Worm (Caenorhabditis elegans) whole organism, young adult: ENCODE data around the gene frg-1.

Experiments used
- attf-6 ChIP-seq: fragments of 200-800 bp; sonication (Bioruptor generic); IDR thresholded peaks from 2 replicates; pipeline ENCODE4 v1.3.6; 2022; ENCODE audit warnings: missing genetic modification reagents, missing genetic modification characterization, missing compliant biosample characterization
- gei-17 ChIP-seq: fragments of 200-800 bp; sonication (Bioruptor generic); optimal IDR thresholded peaks from 2 replicates; lab custom pipeline; 2018; ENCODE audit warnings: mild to moderate bottlenecking, missing genetic modification characterization, missing compliant biosample characterization
- hlh-12 ChIP-seq: sonication (generic microtip); optimal IDR thresholded peaks from 2 replicates; lab custom pipeline; 2016; ENCODE audit warnings: missing genetic modification characterization, missing compliant biosample characterization
- mcd-1 ChIP-seq: fragments of 200-800 bp; sonication (Bioruptor generic); IDR thresholded peaks from 2 replicates; pipeline ENCODE4 v1.3.6; 2022; ENCODE audit warnings: missing genetic modification reagents, missing genetic modification characterization, missing compliant biosample characterization
- nhr-179 ChIP-seq: sonication (generic microtip); optimal IDR thresholded peaks from 2 replicates; lab custom pipeline; 2016; ENCODE audit warnings: mild to moderate bottlenecking, missing genetic modification characterization, missing compliant biosample characterization
- nhr-80 ChIP-seq: sonication (generic microtip); optimal IDR thresholded peaks from 2 replicates; lab custom pipeline; 2016; ENCODE audit warnings: missing genetic modification characterization, missing compliant biosample characterization
- rcor-1 ChIP-seq: fragments of 200-800 bp; sonication (Bioruptor generic); IDR thresholded peaks from 2 replicates; pipeline ENCODE4 v1.3.6; 2022; ENCODE audit warnings: missing genetic modification reagents, missing genetic modification characterization, missing compliant biosample characterization
- snpc-4 ChIP-seq, 5 experiments: fragments of 150-350 bp in 1 of 5; sonication (generic microtip) in 4 of 5; optimal IDR thresholded peaks; 2 replicates each; lab custom pipeline; 2014 to 2018; ENCODE audit warnings: missing genetic modification characterization in 5 of 5, missing biosample characterization in 3 of 5, antibody characterized with exemption in 2 of 5, mild to moderate bottlenecking in 2 of 5, missing compliant biosample characterization in 2 of 5, missing genotype in 2 of 5, moderate library complexity in 2 of 5, missing genetic modification reagents in 1 of 5

DNA sequence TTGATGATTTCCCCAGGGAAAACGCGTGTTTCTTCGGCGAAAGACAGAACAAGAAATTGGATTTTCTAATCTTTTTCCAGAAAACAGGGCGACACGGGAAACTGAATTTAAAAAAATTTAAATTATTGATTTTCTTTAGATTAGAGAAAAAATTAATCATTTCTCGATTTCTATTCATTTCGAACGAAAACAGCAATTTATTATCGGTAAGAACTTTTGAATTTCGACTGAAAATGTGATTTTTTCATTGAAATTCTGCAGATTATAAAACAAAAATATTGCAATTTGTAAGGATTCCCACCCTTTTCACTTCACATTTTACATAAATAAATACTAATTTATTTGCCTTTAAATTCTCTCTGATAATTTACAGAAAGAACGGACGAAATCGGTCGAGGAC lies 6.6 kb upstream of the frg-1 start, which contains the start of gene bckd-1A:
- no peak for TF ChIP-seq nhr-80 (tag; lab: Kevin White, UChicago)
- no peak for TF ChIP-seq hlh-12
- TF ChIP-seq nhr-179: no peak
- TF ChIP-seq gei-17 (GFP tag; lab: Kevin White, UChicago): no peak
- TF ChIP-seq attf-6 (GFP tag; lab: Robert Waterston, UW): no peak
- no peak for TF ChIP-seq snpc-4 (GFP tag; optimal IDR thresholded peaks at IDR 0.05; lab: Kevin White, UChicago)
- no peak for TF ChIP-seq snpc-4 (tag; optimal IDR thresholded peaks at IDR 0.05; lab: Kevin White, UChicago)
- no peak for TF ChIP-seq mcd-1 (GFP tag; lab: Robert Waterston, UW)
- TF ChIP-seq rcor-1 (GFP tag; lab: Robert Waterston, UW): no peak
